Worm (Caenorhabditis elegans) whole organism, L2 larva: Measurements from ENCODE around the gene C33D3.5.

ENCODE experiments used
- ceh-16 ChIP-seq: fragments of 150-350 bp; optimal IDR thresholded peaks from 2 replicates; lab custom pipeline; 2014; ENCODE audit warnings: missing biosample characterization, missing genetic modification characterization
- ceh-82 ChIP-seq: fragments of 150-350 bp; optimal IDR thresholded peaks from 2 replicates; lab custom pipeline; 2014; ENCODE audit warnings: missing biosample characterization, missing genetic modification characterization
- fos-1 ChIP-seq: fragments of 150-350 bp; optimal IDR thresholded peaks from 2 replicates; lab custom pipeline; 2014; ENCODE audit warnings: missing biosample characterization, missing genetic modification characterization
- lin-39 ChIP-seq: fragments of 150-350 bp; optimal IDR thresholded peaks from 2 replicates; lab custom pipeline; 2014; ENCODE audit warnings: missing biosample characterization, missing genetic modification reagents, missing genetic modification characterization
- nhr-237 ChIP-seq: fragments of 150-350 bp; optimal IDR thresholded peaks from 2 replicates; lab custom pipeline; 2014; ENCODE audit warnings: missing biosample characterization, missing genetic modification characterization
- unc-62 ChIP-seq: fragments of 150-350 bp; optimal IDR thresholded peaks from 2 replicates; lab custom pipeline; 2014; ENCODE audit warnings: missing biosample characterization, missing genetic modification reagents, missing genetic modification characterization
- ztf-4 ChIP-seq: fragments of 150-350 bp; optimal IDR thresholded peaks from 2 replicates; lab custom pipeline; 2014; ENCODE audit warnings: missing biosample characterization, missing genetic modification characterization

ce11 chrX:10503393-10503792 is 12.2 kb downstream of the C33D3.5 start:
- TF ChIP-seq fos-1 (tag; lab: Kevin White, UChicago) (no peak), ceh-16 (tag; lab: Kevin White, UChicago) (no peak), ztf-4 (tag; lab: Kevin White, UChicago) (no peak), unc-62 (no peak), nhr-237 (tag; lab: Kevin White, UChicago) (no peak), lin-39 (no peak), ceh-82 (tag; lab: Kevin White, UChicago) (no peak)
